Worm (Caenorhabditis elegans) whole organism, L4 larva: ENCODE measurements around the gene C45B11.2.

Experiments
- F10B5.3 ChIP-seq: sonication (generic microtip); optimal IDR thresholded peaks from 2 replicates; lab custom pipeline; 2016; ENCODE audit warnings: mild to moderate bottlenecking, missing genetic modification characterization, missing compliant biosample characterization
- T20F7.1 ChIP-seq: fragments of 200-800 bp; sonication (Bioruptor generic); optimal IDR thresholded peaks from 2 replicates; lab custom pipeline; 2018; ENCODE audit warnings: mild to moderate bottlenecking, missing genetic modification characterization, missing compliant biosample characterization
- Y48G9A.11 ChIP-seq: fragments of 200-800 bp; sonication (Bioruptor generic); IDR thresholded peaks from 2 replicates; pipeline ENCODE4 v1.3.6; 2022; ENCODE audit warnings: missing genetic modification reagents, missing genetic modification characterization, missing compliant biosample characterization
- ZK546.5 ChIP-seq, 2 experiments: sonication (generic microtip); optimal IDR thresholded peaks; 2 replicates each; lab custom pipeline; 2017; ENCODE audit warnings: missing biosample characterization in 2 of 2, missing genetic modification characterization in 2 of 2
- aha-1 ChIP-seq: fragments of 150-350 bp; peaks from one replicate; lab custom pipeline; 2014; ENCODE audit warnings: missing biosample characterization, missing genetic modification characterization
- ama-1 ChIP-seq: fragments of 150-350 bp; optimal IDR thresholded peaks from 2 replicates; lab custom pipeline; 2014; ENCODE audit warnings: inconsistent platforms, mixed read lengths
- attf-4 ChIP-seq: sonication (generic microtip); optimal IDR thresholded peaks from 3 replicates; lab custom pipeline; 2017; ENCODE audit warnings: missing biosample characterization, missing genetic modification characterization
- ceh-28 ChIP-seq: fragments of 150-350 bp; optimal IDR thresholded peaks from 2 replicates; lab custom pipeline; 2014; ENCODE audit warnings: missing biosample characterization, missing genetic modification reagents, missing genetic modification characterization
- ceh-32 ChIP-seq: sonication (generic microtip); optimal IDR thresholded peaks from 2 replicates; lab custom pipeline; 2016; ENCODE audit warnings: mild to moderate bottlenecking, missing genetic modification characterization, missing compliant biosample characterization; ENCODE audit not compliant: poor library complexity
- ceh-82 ChIP-seq: sonication (generic microtip); optimal IDR thresholded peaks from 2 replicates; lab custom pipeline; 2017; ENCODE audit warnings: missing biosample characterization, missing genetic modification characterization
- cey-2 ChIP-seq: sonication (generic microtip); optimal IDR thresholded peaks from 3 replicates; lab custom pipeline; 2017; ENCODE audit warnings: missing genetic modification characterization, mild to moderate bottlenecking, missing compliant biosample characterization, antibody characterized with exemption, borderline replicate concordance; ENCODE audit not compliant: insufficient read depth
- daf-12 ChIP-seq: fragments of 150-350 bp; optimal IDR thresholded peaks from 2 replicates; lab custom pipeline; 2014; ENCODE audit warnings: missing biosample characterization, missing genetic modification reagents, missing genetic modification characterization
- daf-16 ChIP-seq, 3 experiments: sonication (generic microtip); optimal IDR thresholded peaks; 2 replicates each; lab custom pipeline; 2016 to 2017; ENCODE audit warnings: missing genetic modification characterization in 3 of 3, missing genetic modification reagents in 3 of 3, mild to moderate bottlenecking in 2 of 3, missing compliant biosample characterization in 2 of 3, missing biosample characterization in 1 of 3, moderate library complexity in 1 of 3
- dmd-6 ChIP-seq: fragments of 200-800 bp; sonication (Bioruptor generic); IDR thresholded peaks from 2 replicates; pipeline ENCODE4 v1.3.6; 2022; ENCODE audit warnings: missing genetic modification reagents, missing genetic modification characterization, missing compliant biosample characterization
- dmd-9 ChIP-seq: fragments of 200-800 bp; sonication (Bioruptor generic); IDR thresholded peaks from 2 replicates; pipeline ENCODE4 v1.3.6; 2022; ENCODE audit warnings: missing genetic modification reagents, missing genetic modification characterization, missing compliant biosample characterization
- dpl-1 ChIP-seq: fragments of 150-350 bp; optimal IDR thresholded peaks from 2 replicates; lab custom pipeline; 2014; ENCODE audit warnings: missing biosample characterization, missing genetic modification reagents, missing genetic modification characterization
- fos-1 ChIP-seq: fragments of 150-350 bp; optimal IDR thresholded peaks from 2 replicates; lab custom pipeline; 2014; ENCODE audit warnings: missing biosample characterization, missing genetic modification characterization
- hif-1 ChIP-seq, 2 experiments: sonication (generic microtip); optimal IDR thresholded peaks; 2 replicates each; lab custom pipeline; 2016 to 2017; ENCODE audit warnings: missing compliant biosample characterization in 2 of 2, missing genetic modification characterization in 2 of 2, missing genetic modification reagents in 2 of 2, missing genotype in 2 of 2, mild to moderate bottlenecking in 1 of 2
- hlh-11 ChIP-seq: fragments of 200-800 bp; sonication (Bioruptor generic); optimal IDR thresholded peaks from 2 replicates; lab custom pipeline; 2018; ENCODE audit warnings: mild to moderate bottlenecking, missing genetic modification characterization, missing compliant biosample characterization
- hlh-30 ChIP-seq: sonication (generic microtip); optimal IDR thresholded peaks from 2 replicates; lab custom pipeline; 2017; ENCODE audit warnings: antibody characterized with exemption, mild to moderate bottlenecking, missing genetic modification characterization, missing compliant biosample characterization; ENCODE audit not compliant: insufficient read depth
- jun-1 ChIP-seq: fragments of 150-350 bp; optimal IDR thresholded peaks from 2 replicates; lab custom pipeline; 2014; ENCODE audit warnings: missing biosample characterization, missing genetic modification reagents, missing genetic modification characterization
- lim-7 ChIP-seq: fragments of 200-800 bp; sonication (Bioruptor generic); IDR thresholded peaks from 2 replicates; pipeline ENCODE4 v1.3.6; 2022; ENCODE audit warnings: missing genetic modification characterization, missing compliant biosample characterization
- lin-13 ChIP-seq: fragments of 150-350 bp; optimal IDR thresholded peaks from 2 replicates; lab custom pipeline; 2014; ENCODE audit warnings: missing biosample characterization, missing genetic modification reagents, missing genetic modification characterization
- lin-38 ChIP-seq: fragments of 200-800 bp; sonication (Bioruptor generic); IDR thresholded peaks from 2 replicates; pipeline ENCODE4 v1.3.6; 2022; ENCODE audit warnings: missing genetic modification reagents, missing genetic modification characterization, missing compliant biosample characterization
- lir-3 ChIP-seq: sonication (generic microtip); optimal IDR thresholded peaks from 2 replicates; lab custom pipeline; 2016; ENCODE audit warnings: mild to moderate bottlenecking, missing genetic modification characterization, missing compliant biosample characterization
- madf-9 ChIP-seq: fragments of 200-800 bp; sonication (Bioruptor generic); conservative IDR thresholded peaks from 2 replicates; pipeline ENCODE4 v1.3.6; 2022; ENCODE audit warnings: missing genetic modification reagents, missing genetic modification characterization, missing compliant biosample characterization
- mdl-1 ChIP-seq, 2 experiments: fragments of 150-350 bp in 1 of 2; sonication (generic microtip) in 1 of 2; optimal IDR thresholded peaks; 2 replicates each; lab custom pipeline; 2014 to 2017; ENCODE audit warnings: missing biosample characterization in 2 of 2, missing genetic modification characterization in 2 of 2
- mdt-29 ChIP-seq: fragments of 200-800 bp; sonication (Bioruptor generic); IDR thresholded peaks from 2 replicates; pipeline ENCODE4 v1.3.6; 2022; ENCODE audit warnings: missing genetic modification reagents, missing genetic modification characterization, missing compliant biosample characterization
- mep-1 ChIP-seq: fragments of 150-350 bp; sonication (generic microtip); optimal IDR thresholded peaks from 3 replicates; lab custom pipeline; 2014; ENCODE audit warnings: missing biosample characterization, missing genetic modification characterization
- nhr-10 ChIP-seq: fragments of 150-350 bp; optimal IDR thresholded peaks from 2 replicates; lab custom pipeline; 2014; ENCODE audit warnings: missing biosample characterization, missing genetic modification characterization
- nhr-237 ChIP-seq: sonication (generic microtip); optimal IDR thresholded peaks from 2 replicates; lab custom pipeline; 2017; ENCODE audit warnings: missing biosample characterization, missing genetic modification characterization
- nhr-28 ChIP-seq: fragments of 150-350 bp; optimal IDR thresholded peaks from 2 replicates; lab custom pipeline; 2014; ENCODE audit warnings: missing biosample characterization, missing genetic modification characterization
- nhr-41 ChIP-seq: fragments of 200-800 bp; sonication (Bioruptor generic); IDR thresholded peaks from 2 replicates; pipeline ENCODE4 v1.3.6; 2022; ENCODE audit warnings: missing genetic modification reagents, missing genetic modification characterization, missing compliant biosample characterization
- nhr-48 ChIP-seq: sonication (generic microtip); optimal IDR thresholded peaks from 2 replicates; lab custom pipeline; 2016; ENCODE audit warnings: mild to moderate bottlenecking, missing genetic modification characterization, missing compliant biosample characterization
- nhr-77 ChIP-seq: fragments of 150-350 bp; optimal IDR thresholded peaks from 2 replicates; lab custom pipeline; 2014; ENCODE audit warnings: missing biosample characterization, missing genetic modification characterization
- php-3 ChIP-seq: fragments of 200-800 bp; sonication (Bioruptor generic); IDR thresholded peaks from 2 replicates; pipeline ENCODE4 v1.3.6; 2022; ENCODE audit warnings: missing genetic modification reagents, missing genetic modification characterization, missing compliant biosample characterization
- pqm-1 ChIP-seq: sonication (generic microtip); optimal IDR thresholded peaks from 2 replicates; lab custom pipeline; 2017; ENCODE audit warnings: missing biosample characterization, missing genetic modification characterization
- rbr-2 ChIP-seq: sonication (generic microtip); optimal IDR thresholded peaks from 2 replicates; lab custom pipeline; 2016; ENCODE audit warnings: missing genotype, missing genetic modification characterization, missing compliant biosample characterization
- set-16 ChIP-seq: fragments of 200-800 bp; sonication (Bioruptor generic); IDR thresholded peaks from 2 replicates; pipeline ENCODE4 v1.3.6; 2022; ENCODE audit warnings: missing genetic modification reagents, missing genetic modification characterization, missing compliant biosample characterization
- tag-97 ChIP-seq: fragments of 200-800 bp; sonication (Bioruptor generic); IDR thresholded peaks from 2 replicates; pipeline ENCODE4 v1.3.6; 2022; ENCODE audit warnings: missing genetic modification characterization, missing compliant biosample characterization
- tra-1 ChIP-seq: fragments of 200-800 bp; sonication (Bioruptor generic); IDR thresholded peaks from 2 replicates; pipeline ENCODE4 v1.3.6; 2022; ENCODE audit warnings: missing genetic modification reagents, missing genetic modification characterization, missing compliant biosample characterization
- unc-130 ChIP-seq: sonication (generic microtip); optimal IDR thresholded peaks from 2 replicates; lab custom pipeline; 2016; ENCODE audit warnings: missing genetic modification reagents, missing genetic modification characterization, missing compliant biosample characterization
- zag-1 ChIP-seq: fragments of 150-350 bp; optimal IDR thresholded peaks from 2 replicates; lab custom pipeline; 2014; ENCODE audit warnings: missing biosample characterization, missing genetic modification characterization
- zip-11 ChIP-seq: fragments of 200-800 bp; sonication (Bioruptor generic); IDR thresholded peaks from 2 replicates; pipeline ENCODE4 v1.3.6; 2022; ENCODE audit warnings: missing genetic modification characterization, missing compliant biosample characterization

The C45B11.2 gene

ce11 chrV:11087119-11087518 lies 44.6 kb downstream of the C45B11.2 start (continued):
- TF ChIP-seq ZK546.5 (tag; optimal IDR thresholded peaks at IDR 0.05; lab: Kevin White, UChicago) (no peak), dpl-1 (GFP tag; lab: Kevin White, UChicago) (no peak), daf-12 (tag; lab: Kevin White, UChicago) (no peak), mdl-1 (tag; optimal IDR thresholded peaks at IDR 0.05; lab: Kevin White, UChicago) (peak in 1 of 2 experiments; percentile 15), dmd-6 (GFP tag; lab: Robert Waterston, UW) (peak; percentile 58), nhr-237 (tag; lab: Kevin White, UChicago) (no peak), nhr-77 (tag; lab: Kevin White, UChicago) (no peak), unc-130 (no peak), set-16 (GFP tag; lab: Robert Waterston, UW) (no peak), lim-7 (GFP tag; lab: Robert Waterston, UW) (no peak), ama-1 (lab: Kevin White, UChicago) (no peak), T20F7.1 (GFP tag; lab: Kevin White, UChicago) (peak; percentile 25), ceh-32 (tag; lab: Kevin White, UChicago) (no peak), hlh-11 (tag; lab: Kevin White, UChicago) (peak; percentile 36), rbr-2 (tag; lab: Kevin White, UChicago) (no peak), F10B5.3 (tag; lab: Kevin White, UChicago) (no peak), jun-1 (no peak), pqm-1 (tag; lab: Kevin White, UChicago) (peak; percentile 54), nhr-28 (peak; percentile 61), mep-1 (tag; lab: Kevin White, UChicago) (no peak), lin-13 (GFP tag; lab: Kevin White, UChicago) (no peak), cey-2 (tag; lab: Kevin White, UChicago) (peak; percentile 73), nhr-41 (GFP tag; lab: Robert Waterston, UW) (no peak), hif-1 (tag; optimal IDR thresholded peaks at IDR 0.05; lab: Kevin White, UChicago) (no peak), aha-1 (tag; lab: Kevin White, UChicago) (peak; percentile 55), lin-38 (GFP tag; lab: Robert Waterston, UW) (no peak), tag-97 (GFP tag; lab: Robert Waterston, UW) (no peak), hlh-30 (tag; lab: Kevin White, UChicago) (peak; percentile 4), Y48G9A.11 (no peak), php-3 (GFP tag; lab: Robert Waterston, UW) (peak; percentile 33; the same call in 1 of the 2 replicates), lir-3 (no peak), nhr-48 (tag; lab: Kevin White, UChicago) (peak; percentile 0), tra-1 (GFP tag; lab: Robert Waterston, UW) (peak; percentile 74)

- TF ChIP-seq attf-4 (tag; lab: Kevin White, UChicago) = no peak
- no peak for TF ChIP-seq mdt-29
- TF ChIP-seq nhr-77 (tag; lab: Kevin White, UChicago) = no peak
- TF ChIP-seq ceh-28 (tag; lab: Kevin White, UChicago) = no peak
- no peak for TF ChIP-seq nhr-48 (tag; lab: Kevin White, UChicago)
- no peak for TF ChIP-seq nhr-10 (tag; lab: Kevin White, UChicago)
- no peak for TF ChIP-seq dmd-9 (GFP tag; lab: Robert Waterston, UW)
- no peak for TF ChIP-seq Y48G9A.11
- no peak for TF ChIP-seq F10B5.3 (tag; lab: Kevin White, UChicago)
- no peak for TF ChIP-seq fos-1 (tag; lab: Kevin White, UChicago)
- no peak for TF ChIP-seq madf-9 (GFP tag; lab: Robert Waterston, UW)
- no peak for TF ChIP-seq set-16 (GFP tag; lab: Robert Waterston, UW)
- TF ChIP-seq ceh-82 (tag; lab: Kevin White, UChicago) = no peak
- no peak for TF ChIP-seq jun-1
- no peak for TF ChIP-seq zag-1 (tag; lab: Kevin White, UChicago)
- no peak for TF ChIP-seq zip-11
- TF ChIP-seq nhr-41 (GFP tag; lab: Robert Waterston, UW) = no peak
- no peak for TF ChIP-seq daf-16 (GFP tag; optimal IDR thresholded peaks at IDR 0.05; lab: Kevin White, UChicago)
- no peak for TF ChIP-seq daf-16 (tag; optimal IDR thresholded peaks at IDR 0.05; lab: Kevin White, UChicago)
Measured at ce11 chrV:11087519-11087998, 45.0 kb downstream of the C45B11.2 start, which contains the start of gene Y42A5A.1. Gene Y42A5A.1 (plus strand): TSS chrV:11087948.
